Fruit fly (Drosophila melanogaster) whole organism, embryonic: Measurements from ENCODE around the gene CG42833.

Experiments
- Antp ChIP-seq: fragments of 200-800 bp; sonication (Bioruptor generic); optimal IDR thresholded peaks from 3 replicates; lab custom pipeline; 2016; ENCODE audit warnings: missing biosample characterization, missing genetic modification characterization
- Atf-2 ChIP-seq: fragments of 200-800 bp; sonication (Bioruptor generic); optimal IDR thresholded peaks from 2 replicates; lab custom pipeline; 2016; ENCODE audit warnings: missing biosample characterization, missing genetic modification characterization
- Bdp1 ChIP-seq: fragments of 200-800 bp; sonication (Bioruptor generic); optimal IDR thresholded peaks from 3 replicates; lab custom pipeline; 2016; ENCODE audit warnings: missing biosample characterization, missing genetic modification characterization
- CG1024 ChIP-seq: fragments of 200-800 bp; sonication (Bioruptor generic); IDR thresholded peaks from 2 replicates; pipeline ENCODE4 v1.3.6; 2022; ENCODE audit warnings: missing biosample characterization, missing genetic modification characterization
- CG10267 ChIP-seq: fragments of 200-800 bp; sonication (Bioruptor generic); optimal IDR thresholded peaks from 2 replicates; lab custom pipeline; 2018; ENCODE audit warnings: missing biosample characterization, mild to moderate bottlenecking, missing genetic modification characterization, moderate library complexity
- CG10321 ChIP-seq: fragments of 200-800 bp; sonication (Bioruptor generic); IDR thresholded peaks from 2 replicates; pipeline ENCODE4 v1.3.6; 2022; ENCODE audit warnings: missing biosample characterization, missing genetic modification characterization
- CG10366 ChIP-seq: fragments of 200-800 bp; sonication (Bioruptor generic); IDR thresholded peaks from 2 replicates; pipeline ENCODE4 v1.3.6; 2022; ENCODE audit warnings: missing biosample characterization, missing genetic modification characterization
- CG10979 ChIP-seq: fragments of 200-800 bp; sonication (Bioruptor generic); optimal IDR thresholded peaks from 2 replicates; lab custom pipeline; 2018; ENCODE audit warnings: missing biosample characterization, mild to moderate bottlenecking, missing genetic modification characterization, moderate library complexity
- CG11723 ChIP-seq: fragments of 200-800 bp; sonication (Bioruptor generic); optimal IDR thresholded peaks from 2 replicates; lab custom pipeline; 2017; ENCODE audit warnings: missing biosample characterization, mild to moderate bottlenecking, missing genetic modification characterization
- CG13296 ChIP-seq: fragments of 200-800 bp; sonication (Bioruptor generic); optimal IDR thresholded peaks from 3 replicates; lab custom pipeline; 2018; ENCODE audit warnings: missing biosample characterization, mild to moderate bottlenecking, missing genetic modification characterization
- CG15269 ChIP-seq: fragments of 200-800 bp; sonication (Bioruptor generic); optimal IDR thresholded peaks from 2 replicates; lab custom pipeline; 2018; ENCODE audit warnings: missing biosample characterization, mild to moderate bottlenecking, missing genetic modification characterization, moderate library complexity
- CG16813 ChIP-seq: fragments of 200-800 bp; sonication (Bioruptor generic); IDR thresholded peaks from 3 replicates; pipeline ENCODE4 v1.3.6; 2022; ENCODE audit warnings: missing biosample characterization, missing genetic modification characterization; ENCODE audit not compliant: partially characterized antibody
- CG17359 ChIP-seq: fragments of 200-800 bp; sonication (Bioruptor generic); optimal IDR thresholded peaks from 3 replicates; lab custom pipeline; 2018; ENCODE audit warnings: missing biosample characterization, mild to moderate bottlenecking, missing genetic modification characterization, moderate library complexity
- CG17361 ChIP-seq: fragments of 200-800 bp; sonication (Bioruptor generic); IDR thresholded peaks from 3 replicates; pipeline ENCODE4 v1.3.6; 2022; ENCODE audit warnings: missing biosample characterization, missing genetic modification characterization
- CG32532 ChIP-seq: fragments of 200-800 bp; sonication (Bioruptor generic); IDR thresholded peaks from 2 replicates; pipeline ENCODE4 v1.3.6; 2022; ENCODE audit warnings: missing biosample characterization, missing genetic modification characterization
- CG34224 ChIP-seq: fragments of 200-800 bp; sonication (Bioruptor generic); IDR thresholded peaks from 3 replicates; pipeline ENCODE4 v1.3.6; 2022; ENCODE audit warnings: missing biosample characterization, missing genetic modification characterization; ENCODE audit not compliant: partially characterized antibody
- CG6854 ChIP-seq: fragments of 200-800 bp; sonication (Bioruptor generic); optimal IDR thresholded peaks from 3 replicates; lab custom pipeline; 2017; ENCODE audit warnings: missing biosample characterization, mild to moderate bottlenecking, missing genetic modification characterization
- CG7987 ChIP-seq: fragments of 200-800 bp; sonication (Bioruptor generic); optimal IDR thresholded peaks from 2 replicates; lab custom pipeline; 2018; ENCODE audit warnings: missing biosample characterization, mild to moderate bottlenecking, missing genetic modification characterization, moderate library complexity
- CG8765 ChIP-seq: fragments of 200-800 bp; sonication (Bioruptor generic); IDR thresholded peaks from 2 replicates; pipeline ENCODE4 v1.3.6; 2022; ENCODE audit warnings: missing biosample characterization, missing genetic modification characterization
- CG9727 ChIP-seq: fragments of 200-800 bp; sonication (Bioruptor generic); optimal IDR thresholded peaks from 3 replicates; lab custom pipeline; 2017; ENCODE audit warnings: missing biosample characterization, mild to moderate bottlenecking, missing genetic modification characterization
- CG9932 ChIP-seq: fragments of 200-800 bp; sonication (Bioruptor generic); IDR thresholded peaks from 2 replicates; pipeline ENCODE4 v1.3.6; 2022; ENCODE audit warnings: missing biosample characterization, missing genetic modification characterization
- Dp ChIP-seq: fragments of 200-800 bp; sonication (Bioruptor generic); optimal IDR thresholded peaks from 2 replicates; lab custom pipeline; 2018; ENCODE audit warnings: missing biosample characterization, mild to moderate bottlenecking, missing genetic modification characterization, moderate library complexity
- HLHmδ ChIP-seq: fragments of 200-800 bp; sonication (Bioruptor generic); optimal IDR thresholded peaks from 2 replicates; lab custom pipeline; 2018; ENCODE audit warnings: missing biosample characterization, mild to moderate bottlenecking, missing genetic modification characterization, moderate library complexity
- Hey ChIP-seq: fragments of 200-800 bp; sonication (Bioruptor generic); optimal IDR thresholded peaks from 3 replicates; lab custom pipeline; 2018; ENCODE audit warnings: missing biosample characterization, mild to moderate bottlenecking, missing genetic modification characterization
- Poxn ChIP-seq: fragments of 200-800 bp; sonication (Bioruptor generic); IDR thresholded peaks from 2 replicates; pipeline ENCODE4 v1.3.6; 2022; ENCODE audit warnings: missing biosample characterization, missing genetic modification characterization
- Side ChIP-seq: fragments of 200-800 bp; sonication (Bioruptor generic); optimal IDR thresholded peaks from 2 replicates; lab custom pipeline; 2016; ENCODE audit warnings: missing biosample characterization, missing genetic modification characterization
- Six4 ChIP-seq: fragments of 200-800 bp; sonication (Bioruptor generic); optimal IDR thresholded peaks from 2 replicates; lab custom pipeline; 2016; ENCODE audit warnings: missing biosample characterization, missing genetic modification characterization
- Ssrp ChIP-seq: fragments of 200-800 bp; sonication (Bioruptor generic); optimal IDR thresholded peaks from 2 replicates; lab custom pipeline; 2018; ENCODE audit warnings: missing biosample characterization, mild to moderate bottlenecking, missing genetic modification characterization, moderate library complexity
- ab ChIP-seq: fragments of 200-800 bp; sonication (Bioruptor generic); optimal IDR thresholded peaks from 2 replicates; lab custom pipeline; 2016; ENCODE audit warnings: missing biosample characterization, missing genetic modification characterization
- ara ChIP-seq: fragments of 200-800 bp; sonication (Bioruptor generic); IDR thresholded peaks from 2 replicates; pipeline ENCODE4 v1.3.6; 2022; ENCODE audit warnings: missing biosample characterization, missing genetic modification characterization
- bcd ChIP-seq: fragments of 200-800 bp; sonication (Bioruptor generic); optimal IDR thresholded peaks from 2 replicates; lab custom pipeline; 2017; ENCODE audit warnings: missing biosample characterization, mild to moderate bottlenecking, missing genetic modification characterization
- bowl ChIP-seq: fragments of 200-800 bp; sonication (Bioruptor generic); IDR thresholded peaks from 2 replicates; pipeline ENCODE4 v1.3.6; 2022; ENCODE audit warnings: missing biosample characterization, missing genetic modification characterization
- cg ChIP-seq: fragments of 200-800 bp; sonication (Bioruptor generic); optimal IDR thresholded peaks from 3 replicates; lab custom pipeline; 2019; ENCODE audit warnings: missing biosample characterization, mild to moderate bottlenecking, missing genetic modification characterization, moderate library complexity
- dimm ChIP-seq: fragments of 200-800 bp; sonication (Bioruptor generic); IDR thresholded peaks from 2 replicates; pipeline ENCODE4 v1.3.6; 2022; ENCODE audit warnings: missing biosample characterization, missing genetic modification characterization
- dmrt11E ChIP-seq: fragments of 200-800 bp; sonication (Bioruptor generic); optimal IDR thresholded peaks from 3 replicates; lab custom pipeline; 2018; ENCODE audit warnings: missing biosample characterization, mild to moderate bottlenecking, missing genetic modification characterization, moderate library complexity
- eve ChIP-seq, 2 experiments: fragments of >200 bp; optimal IDR thresholded peaks; 2 replicates each; lab custom pipeline; 2017; ENCODE audit warnings: missing biosample characterization in 2 of 2, missing genetic modification characterization in 2 of 2
- gcm2 ChIP-seq: fragments of 200-800 bp; sonication (Bioruptor generic); optimal IDR thresholded peaks from 2 replicates; lab custom pipeline; 2016; ENCODE audit warnings: missing biosample characterization, missing genetic modification characterization
- kay ChIP-seq: fragments of 200-800 bp; sonication (Bioruptor generic); optimal IDR thresholded peaks from 2 replicates; lab custom pipeline; 2016; ENCODE audit warnings: missing biosample characterization, missing genetic modification characterization
- lilli ChIP-seq: fragments of 200-800 bp; sonication (Bioruptor generic); optimal IDR thresholded peaks from 3 replicates; lab custom pipeline; 2016; ENCODE audit warnings: missing biosample characterization, missing genetic modification characterization
- nom ChIP-seq: fragments of 200-800 bp; sonication (Bioruptor generic); optimal IDR thresholded peaks from 2 replicates; lab custom pipeline; 2017; ENCODE audit warnings: missing biosample characterization, missing genetic modification characterization, mild to moderate bottlenecking, moderate library complexity, missing genetic modification reagents
- pfk ChIP-seq: fragments of 200-800 bp; sonication (Bioruptor generic); optimal IDR thresholded peaks from 2 replicates; lab custom pipeline; 2018; ENCODE audit warnings: missing biosample characterization, mild to moderate bottlenecking, missing genetic modification characterization, moderate library complexity
- pzg ChIP-seq: fragments of 200-800 bp; sonication (Bioruptor generic); optimal IDR thresholded peaks from 3 replicates; lab custom pipeline; 2018; ENCODE audit warnings: missing biosample characterization, mild to moderate bottlenecking, missing genetic modification characterization, moderate library complexity
- ranshi ChIP-seq: fragments of 200-800 bp; sonication (Bioruptor generic); IDR thresholded peaks from 2 replicates; pipeline ENCODE4 v1.3.6; 2022; ENCODE audit warnings: missing biosample characterization, missing genetic modification characterization
- ssp ChIP-seq: fragments of 200-800 bp; sonication (Bioruptor generic); IDR thresholded peaks from 2 replicates; pipeline ENCODE4 v1.3.6; 2022; ENCODE audit warnings: missing biosample characterization, missing genetic modification characterization
- sug ChIP-seq: fragments of 200-800 bp; optimal IDR thresholded peaks from 2 replicates; lab custom pipeline; 2019; ENCODE audit warnings: missing biosample characterization, mild to moderate bottlenecking, missing genetic modification characterization, moderate library complexity
- unc-4 ChIP-seq: fragments of 200-800 bp; sonication (Bioruptor generic); IDR thresholded peaks from 2 replicates; pipeline ENCODE4 v1.3.6; 2022; ENCODE audit warnings: missing biosample characterization, missing genetic modification characterization; ENCODE audit not compliant: partially characterized antibody
- unpg ChIP-seq: fragments of 200-800 bp; sonication (Bioruptor generic); optimal IDR thresholded peaks from 3 replicates; lab custom pipeline; 2018; ENCODE audit warnings: missing biosample characterization, mild to moderate bottlenecking, missing genetic modification characterization, moderate library complexity
- wek ChIP-seq: fragments of 200-800 bp; sonication (Bioruptor generic); optimal IDR thresholded peaks from 3 replicates; lab custom pipeline; 2018; ENCODE audit warnings: missing biosample characterization, mild to moderate bottlenecking, missing genetic modification characterization, moderate library complexity
- wor ChIP-seq: fragments of 200-800 bp; sonication (Bioruptor generic); IDR thresholded peaks from 2 replicates; pipeline ENCODE4 v1.3.6; 2022; ENCODE audit warnings: missing biosample characterization, missing genetic modification characterization

The CG42833 gene

dm6 chr3L:20247513-20248173, 47.8 kb downstream of the CG42833 start, which contains the start of gene rdgC (continued):
- TF ChIP-seq Dp (no peak), unc-4 (GFP tag; lab: Robert Waterston, UW) (0 out of 2 replicates have a peak, but pooled peaks have one; percentile 28), CG10366 (GFP tag; lab: Robert Waterston, UW) (peak; percentile 96), pfk (GFP tag; lab: Kevin White, UChicago) (no peak), Ssrp (tag; lab: Kevin White, UChicago) (peak; percentile 91), CG6854 (GFP tag; lab: Kevin White, UChicago) (peak; percentile 94), HLHmδ (no peak), Bdp1 (peak; percentile 86), dmrt11E (tag; lab: Kevin White, UChicago) (peak; percentile 36), wor (peak; percentile 89), sug (tag; lab: Kevin White, UChicago) (peak; percentile 76), Hey (tag; lab: Kevin White, UChicago) (peak; percentile 47), Antp (peak; percentile 96), CG11723 (GFP tag; lab: Kevin White, UChicago) (peak; percentile 81), nom (GFP tag; lab: Kevin White, UChicago) (no peak), CG10979 (peak; percentile 91), CG8765 (GFP tag; lab: Robert Waterston, UW) (peak; percentile 62; the same call in 1 of the 2 replicates), Atf-2 (GFP tag; lab: Kevin White, UChicago) (peak; percentile 91), Six4 (GFP tag; lab: Kevin White, UChicago) (peak; percentile 95), CG1024 (GFP tag; lab: Robert Waterston, UW) (peak; percentile 94), dimm (GFP tag; lab: Robert Waterston, UW) (peak; percentile 77), CG15269 (tag; lab: Kevin White, UChicago) (peak; percentile 96), CG10267 (peak; percentile 89), CG10321 (GFP tag; lab: Robert Waterston, UW) (peak; percentile 80), cg (GFP tag; lab: Kevin White, UChicago) (no peak), ara (GFP tag; lab: Robert Waterston, UW) (peak; percentile 96), CG34224 (no peak), CG7987 (peak; percentile 92), CG32532 (GFP tag; lab: Robert Waterston, UW) (peak; percentile 97), bcd (peak; percentile 95), gcm2 (GFP tag; lab: Kevin White, UChicago) (peak; percentile 88), Side (GFP tag; lab: Kevin White, UChicago) (peak; percentile 95), ranshi (GFP tag; lab: Robert Waterston, UW) (peak; percentile 98), kay (GFP tag; lab: Kevin White, UChicago) (peak; percentile 91), Poxn (GFP tag; lab: Robert Waterston, UW) (peak; percentile 81), lilli (GFP tag; lab: Kevin White, UChicago) (peak; percentile 96), unpg (GFP tag; lab: Kevin White, UChicago) (peak; percentile 97), eve (GFP tag; optimal IDR thresholded peaks at IDR 0.05; lab: Kevin White, UChicago) (no peak), CG13296 (peak; percentile 93), wek (GFP tag; lab: Kevin White, UChicago) (peak; percentile 89), CG17359 (tag; lab: Kevin White, UChicago) (peak; percentile 98), pzg (GFP tag; lab: Kevin White, UChicago) (peak; percentile 17), CG17361 (GFP tag; lab: Robert Waterston, UW) (peak; percentile 96), CG9727 (GFP tag; lab: Kevin White, UChicago) (peak; percentile 93), ssp (GFP tag; lab: Robert Waterston, UW) (peak; percentile 83), bowl (peak; percentile 91), ab (GFP tag; lab: Kevin White, UChicago) (peak; percentile 33), CG9932 (GFP tag; lab: Robert Waterston, UW) (peak; percentile 89), CG16813 (GFP tag; lab: Robert Waterston, UW) (no peak)
